Fruit fly (Drosophila melanogaster): ENCODE results near the gene CG15169.

Gene CG15169

DNA sequence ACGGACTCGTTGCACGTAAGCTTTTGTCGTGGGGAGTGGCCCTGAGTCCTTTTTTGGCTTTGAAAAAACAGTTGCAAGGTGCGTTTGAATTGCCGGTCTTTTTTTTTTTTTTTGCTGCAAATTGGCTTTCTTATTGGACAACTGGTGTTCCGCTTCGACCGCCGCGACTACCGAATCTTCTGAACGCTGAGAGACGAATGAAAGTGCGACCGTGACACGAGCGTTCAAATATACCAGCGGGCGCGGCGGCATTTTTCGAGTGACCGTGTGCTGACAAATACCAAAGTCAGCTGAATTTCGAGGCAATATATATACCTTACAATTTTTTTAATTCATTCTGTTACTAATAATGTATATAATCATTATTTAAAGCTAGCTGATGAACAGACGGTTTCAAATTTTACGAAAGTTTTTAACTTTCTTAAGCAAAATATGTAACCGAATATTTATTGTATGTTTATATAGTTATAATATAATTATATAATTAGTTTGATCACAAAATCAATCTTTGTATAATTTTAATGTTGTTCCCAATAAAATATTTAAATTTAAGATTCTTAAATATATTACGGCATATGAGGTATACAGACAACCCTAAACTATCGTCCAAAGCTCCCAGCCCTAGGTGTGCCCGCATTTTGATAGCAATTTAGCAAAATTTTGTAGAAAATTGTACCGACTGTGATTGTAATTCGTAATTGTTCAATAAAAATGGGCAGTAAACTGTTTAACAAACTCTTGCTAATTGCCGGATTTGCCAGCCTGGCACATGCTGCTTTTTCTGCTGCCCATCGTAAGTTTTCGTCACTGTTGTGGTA lies 3.5 kb upstream of the CG15169 start, which contains the start of the genes Swip-1 and EMC5 (continued):
- TF ChIP-seq ems (GFP tag; optimal IDR thresholded peaks at IDR 0.05) (no peak), fd64A (GFP tag; optimal IDR thresholded peaks at IDR 0.05) (no peak), phol (tag; optimal IDR thresholded peaks at IDR 0.05) (peak; percentile 84), Mes4 (GFP tag; optimal IDR thresholded peaks at IDR 0.05) (no peak), disco-r (GFP tag; optimal IDR thresholded peaks at IDR 0.05) (no peak), tgo (GFP tag; IDR thresholded peaks at IDR 0.05) (peak; percentile 62), Sry-β (GFP tag; optimal IDR thresholded peaks at IDR 0.05) (no peak), Oli (tag; optimal IDR thresholded peaks at IDR 0.05) (peak; percentile 24), gfzf (GFP tag; optimal IDR thresholded peaks at IDR 0.05) (peak; percentile 76), gem (tag; optimal IDR thresholded peaks at IDR 0.05) (peak; percentile 84), CG12299 (tag; optimal IDR thresholded peaks at IDR 0.05) (peak; percentile 27), klu (GFP tag; IDR thresholded peaks at IDR 0.05) (peak; percentile 49; the same call in 1 of the 2 replicates), CG18011 (GFP tag; optimal IDR thresholded peaks at IDR 0.05) (no peak), H2.0 (GFP tag; IDR thresholded peaks at IDR 0.05) (no peak; the same call in 1 of the 2 replicates), E2f1 (GFP tag; IDR thresholded peaks at IDR 0.05) (peak; percentile 29; the same call in 1 of the 2 replicates), D (optimal IDR thresholded peaks at IDR 0.05) (no peak), D (GFP tag; optimal IDR thresholded peaks at IDR 0.05) (peak; percentile 14), hb (GFP tag; IDR thresholded peaks at IDR 0.05; ENCODE audit: partially characterized antibody) (peak; percentile 42; the same call in 1 of the 3 replicates), sc (optimal IDR thresholded peaks at IDR 0.05) (no peak), sc (GFP tag; optimal IDR thresholded peaks at IDR 0.05) (peak; percentile 7), D19A (tag; optimal IDR thresholded peaks at IDR 0.05) (peak; percentile 55), CG3847 (GFP tag; IDR thresholded peaks at IDR 0.05) (peak; percentile 70), CG8359 (GFP tag; optimal IDR thresholded peaks at IDR 0.05; ENCODE audit: borderline replicate concordance) (no peak), shn (GFP tag; optimal IDR thresholded peaks at IDR 0.05) (no peak), CG7987 (GFP tag; optimal IDR thresholded peaks at IDR 0.05) (no peak), CG12391 (tag; optimal IDR thresholded peaks at IDR 0.05) (peak; percentile 87), nerfin-1 (tag; optimal IDR thresholded peaks at IDR 0.05) (peak; percentile 42), dpn (GFP tag; optimal IDR thresholded peaks at IDR 0.05) (peak in 1 of 2 experiments; percentile 53), CG43689 (GFP tag; IDR thresholded peaks at IDR 0.05) (no peak), CG4617 (GFP tag; optimal IDR thresholded peaks at IDR 0.05; ENCODE audit: borderline replicate concordance) (peak; percentile 52), lilli (GFP tag; optimal IDR thresholded peaks at IDR 0.05) (peak; percentile 46), Sry-δ (GFP tag; optimal IDR thresholded peaks at IDR 0.05) (peak; percentile 68), Nf-YC (tag; optimal IDR thresholded peaks at IDR 0.05) (peak; percentile 78), corto (GFP tag; optimal IDR thresholded peaks at IDR 0.05) (no peak), CrebB (tag; optimal IDR thresholded peaks at IDR 0.05) (peak; percentile 19), ranshi (GFP tag; IDR thresholded peaks at IDR 0.05) (peak; percentile 59; the same call in 1 of the 2 replicates), Fer2 (tag; optimal IDR thresholded peaks at IDR 0.05) (peak; percentile 28), CG1792 (GFP tag; optimal IDR thresholded peaks at IDR 0.05) (no peak), Nf-YA (GFP tag; IDR thresholded peaks at IDR 0.05) (0 out of 2 replicates have a peak, but pooled peaks have one; percentile 32), CG17568 (GFP tag; optimal IDR thresholded peaks at IDR 0.05) (no peak), HLHmδ (GFP tag; optimal IDR thresholded peaks at IDR 0.05) (peak; percentile 69), MBD-R2 (GFP tag; IDR thresholded peaks at IDR 0.05) (peak; percentile 81), CG17829 (tag; optimal IDR thresholded peaks at IDR 0.05) (peak; percentile 77), dimm (GFP tag; IDR thresholded peaks at IDR 0.05) (no peak), CG6813 (GFP tag; optimal IDR thresholded peaks at IDR 0.05) (no peak), CG3838 (GFP tag; optimal IDR thresholded peaks at IDR 0.05) (no peak), psq (GFP tag; optimal IDR thresholded peaks at IDR 0.05) (no peak), Meics (GFP tag; optimal IDR thresholded peaks at IDR 0.05) (peak; percentile 60), CG6654 (GFP tag; optimal IDR thresholded peaks at IDR 0.05) (no peak)

Measured in whole organism, embryonic.